Fruit fly (Drosophila melanogaster) whole organism, embryonic: Measurements from ENCODE around the gene gcm.
A peak's percentile ranks its signal among the peaks of the same experiment; 100 is the strongest.

Experiments
- Antp ChIP-seq: fragments of 200-800 bp; sonication (Bioruptor generic); optimal IDR thresholded peaks from 3 replicates; lab custom pipeline; 2016; ENCODE audit warnings: missing biosample characterization, missing genetic modification characterization
- Awh ChIP-seq: fragments of 200-800 bp; sonication (Bioruptor generic); IDR thresholded peaks from 2 replicates; pipeline ENCODE4, ENCODE4 v1.3.6; 2022; ENCODE audit warnings: missing biosample characterization, missing genetic modification characterization
- Blimp-1 ChIP-seq: fragments of 200-800 bp; sonication (Bioruptor generic); optimal IDR thresholded peaks from 3 replicates; lab custom pipeline; 2018; ENCODE audit warnings: missing biosample characterization, missing genetic modification characterization, mild to moderate bottlenecking, moderate library complexity, missing genetic modification reagents
- CG10366 ChIP-seq: fragments of 200-800 bp; sonication (Bioruptor generic); IDR thresholded peaks from 2 replicates; pipeline ENCODE4 v1.3.6; 2022; ENCODE audit warnings: missing biosample characterization, missing genetic modification characterization
- CG10543 ChIP-seq: fragments of 200-800 bp; sonication (Bioruptor generic); optimal IDR thresholded peaks from 3 replicates; lab custom pipeline; 2017; ENCODE audit warnings: missing biosample characterization, mild to moderate bottlenecking, missing genetic modification characterization, moderate library complexity
- CG11398 ChIP-seq: fragments of 200-800 bp; sonication (Bioruptor generic); optimal IDR thresholded peaks from 2 replicates; lab custom pipeline; 2016; ENCODE audit warnings: missing biosample characterization, missing genetic modification characterization
- CG12659 ChIP-seq: fragments of 200-800 bp; sonication (Bioruptor generic); optimal IDR thresholded peaks from 3 replicates; lab custom pipeline; 2017; ENCODE audit warnings: mild to moderate bottlenecking, missing biosample characterization, missing genetic modification reagents, missing genetic modification characterization
- CG15073 ChIP-seq: fragments of 200-800 bp; sonication (Bioruptor generic); optimal IDR thresholded peaks from 2 replicates; lab custom pipeline; 2016; ENCODE audit warnings: missing biosample characterization, missing genetic modification characterization
- CG15696 ChIP-seq: fragments of 200-800 bp; sonication (Bioruptor generic); optimal IDR thresholded peaks from 2 replicates; lab custom pipeline; 2019; ENCODE audit warnings: missing biosample characterization, mild to moderate bottlenecking, missing genetic modification characterization, moderate library complexity
- CG16815 ChIP-seq: fragments of 200-800 bp; sonication (Bioruptor generic); optimal IDR thresholded peaks from 3 replicates; lab custom pipeline; 2017; ENCODE audit warnings: missing biosample characterization, mild to moderate bottlenecking, missing genetic modification characterization
- CG18011 ChIP-seq: fragments of 200-800 bp; sonication (Bioruptor generic); optimal IDR thresholded peaks from 2 replicates; lab custom pipeline; 2017; ENCODE audit warnings: missing biosample characterization, missing genetic modification characterization, mild to moderate bottlenecking, moderate library complexity, missing genotype
- CG2202 ChIP-seq: fragments of 200-800 bp; sonication (Bioruptor generic); optimal IDR thresholded peaks from 2 replicates; lab custom pipeline; 2018; ENCODE audit warnings: missing biosample characterization, mild to moderate bottlenecking, missing genetic modification characterization
- CG4404 ChIP-seq: fragments of 200-800 bp; sonication (Bioruptor generic); IDR thresholded peaks from 2 replicates; pipeline ENCODE4 v1.3.6; 2022; ENCODE audit warnings: missing biosample characterization, missing genetic modification characterization
- CG7556 ChIP-seq: fragments of 200-800 bp; sonication (Bioruptor generic); optimal IDR thresholded peaks from 2 replicates; lab custom pipeline; 2017; ENCODE audit warnings: missing biosample characterization, mild to moderate bottlenecking, missing genetic modification characterization
- CG7987 ChIP-seq: fragments of 200-800 bp; sonication (Bioruptor generic); optimal IDR thresholded peaks from 2 replicates; lab custom pipeline; 2018; ENCODE audit warnings: missing biosample characterization, mild to moderate bottlenecking, missing genetic modification characterization, moderate library complexity
- CG8944 ChIP-seq: fragments of 200-800 bp; sonication (Bioruptor generic); optimal IDR thresholded peaks from 3 replicates; lab custom pipeline; 2016; ENCODE audit warnings: missing biosample characterization, missing genetic modification characterization
- CG9215 ChIP-seq: fragments of 200-800 bp; sonication (Bioruptor generic); IDR thresholded peaks from 2 replicates; pipeline ENCODE4 v1.3.6; 2022; ENCODE audit warnings: missing biosample characterization, missing genetic modification characterization
- Gug ChIP-seq: fragments of 200-800 bp; sonication (Bioruptor generic); IDR thresholded peaks from 4 replicates; pipeline ENCODE4 v1.3.6; 2022; ENCODE audit warnings: missing biosample characterization, missing genetic modification characterization
- H2.0 ChIP-seq: fragments of 200-800 bp; sonication (Bioruptor generic); IDR thresholded peaks from 2 replicates; pipeline ENCODE4 v1.3.6; 2022; ENCODE audit warnings: missing biosample characterization, missing genetic modification characterization
- Hr3 ChIP-seq: fragments of 200-800 bp; sonication (Bioruptor generic); optimal IDR thresholded peaks from 3 replicates; lab custom pipeline; 2016; ENCODE audit warnings: missing biosample characterization, missing genetic modification characterization
- Hsf ChIP-seq: fragments of 200-800 bp; sonication (Bioruptor generic); optimal IDR thresholded peaks from 3 replicates; lab custom pipeline; 2016; ENCODE audit warnings: missing biosample characterization, missing genetic modification characterization
- MTF-1 ChIP-seq: fragments of 200-800 bp; sonication (Bioruptor generic); optimal IDR thresholded peaks from 2 replicates; lab custom pipeline; 2018; ENCODE audit warnings: missing biosample characterization, mild to moderate bottlenecking, missing genetic modification characterization, borderline replicate concordance
- Nf-YA ChIP-seq: fragments of 200-800 bp; sonication (Bioruptor generic); IDR thresholded peaks from 2 replicates; pipeline ENCODE4 v1.3.6; 2022; ENCODE audit warnings: missing biosample characterization, missing genetic modification characterization
- Nf-YC ChIP-seq: fragments of 200-800 bp; optimal IDR thresholded peaks from 3 replicates; lab custom pipeline; 2019; ENCODE audit warnings: missing biosample characterization, mild to moderate bottlenecking, missing genetic modification characterization, moderate library complexity
- Oaz ChIP-seq: fragments of 200-800 bp; sonication (Bioruptor generic); IDR thresholded peaks from 2 replicates; pipeline ENCODE4 v1.3.6; 2022; ENCODE audit warnings: missing biosample characterization, missing genetic modification characterization
- Rfx ChIP-seq: fragments of 200-800 bp; sonication (Bioruptor generic); IDR thresholded peaks from 2 replicates; pipeline ENCODE4 v1.3.6; 2022; ENCODE audit warnings: missing biosample characterization, missing genetic modification characterization
- Usf ChIP-seq: fragments of 200-800 bp; sonication (Bioruptor generic); optimal IDR thresholded peaks from 2 replicates; lab custom pipeline; 2017; ENCODE audit warnings: missing genotype, missing biosample characterization, missing genetic modification characterization
- Xbp1 ChIP-seq: fragments of 200-800 bp; sonication (Bioruptor generic); optimal IDR thresholded peaks from 3 replicates; lab custom pipeline; 2016; ENCODE audit warnings: missing biosample characterization, mild to moderate bottlenecking, missing genetic modification characterization
- ap ChIP-seq: fragments of 200-800 bp; sonication (Bioruptor generic); IDR thresholded peaks from 2 replicates; pipeline ENCODE4 v1.3.6; 2022; ENCODE audit warnings: missing biosample characterization, missing genetic modification characterization
- cg ChIP-seq: fragments of 200-800 bp; sonication (Bioruptor generic); optimal IDR thresholded peaks from 3 replicates; lab custom pipeline; 2019; ENCODE audit warnings: missing biosample characterization, mild to moderate bottlenecking, missing genetic modification characterization, moderate library complexity
- ci ChIP-seq: fragments of 200-800 bp; sonication (Bioruptor generic); IDR thresholded peaks from 3 replicates; pipeline ENCODE4 v1.3.6; 2022; ENCODE audit warnings: missing biosample characterization, missing genetic modification characterization
- da ChIP-seq: fragments of 200-800 bp; sonication (Bioruptor generic); optimal IDR thresholded peaks from 2 replicates; lab custom pipeline; 2016; ENCODE audit warnings: missing biosample characterization, missing genetic modification characterization
- dmrt11E ChIP-seq: fragments of 200-800 bp; sonication (Bioruptor generic); optimal IDR thresholded peaks from 3 replicates; lab custom pipeline; 2018; ENCODE audit warnings: missing biosample characterization, mild to moderate bottlenecking, missing genetic modification characterization, moderate library complexity
- ewg ChIP-seq: fragments of 200-800 bp; sonication (Bioruptor generic); optimal IDR thresholded peaks from 3 replicates; lab custom pipeline; 2017; ENCODE audit warnings: mild to moderate bottlenecking, missing biosample characterization, missing genetic modification reagents, missing genetic modification characterization
- gcm ChIP-seq: fragments of 200-800 bp; sonication (Bioruptor generic); optimal IDR thresholded peaks from 2 replicates; lab custom pipeline; 2019; ENCODE audit warnings: missing biosample characterization, mild to moderate bottlenecking, missing genetic modification characterization, moderate library complexity
- gem ChIP-seq: fragments of 200-800 bp; sonication (Bioruptor generic); optimal IDR thresholded peaks from 2 replicates; lab custom pipeline; 2019; ENCODE audit warnings: missing biosample characterization, mild to moderate bottlenecking, missing genetic modification characterization, moderate library complexity
- hbn ChIP-seq: fragments of 200-800 bp; sonication (Bioruptor generic); IDR thresholded peaks from 2 replicates; pipeline ENCODE4 v1.3.6; 2022; ENCODE audit warnings: missing biosample characterization, missing genetic modification characterization; ENCODE audit not compliant: partially characterized antibody
- insv ChIP-seq, 2 experiments: fragments of 200-800 bp; sonication (Bioruptor generic); optimal IDR thresholded peaks; 3 replicates each; lab custom pipeline; 2016 to 2018; ENCODE audit warnings: missing biosample characterization in 2 of 2, missing genetic modification characterization in 2 of 2
- jing ChIP-seq: fragments of 200-800 bp; sonication (Bioruptor generic); optimal IDR thresholded peaks from 2 replicates; lab custom pipeline; 2018; ENCODE audit warnings: missing biosample characterization, mild to moderate bottlenecking, missing genetic modification characterization
- kni ChIP-seq: fragments of 200-800 bp; sonication (Bioruptor generic); optimal IDR thresholded peaks from 3 replicates; lab custom pipeline; 2017; ENCODE audit warnings: mild to moderate bottlenecking, missing biosample characterization, missing genetic modification reagents, missing genetic modification characterization
- lola ChIP-seq, 3 experiments: fragments of >200 bp in 2 of 3; fragments of 200-800 bp in 1 of 3; sonication (Bioruptor generic) in 1 of 3; optimal IDR thresholded peaks; 2 replicates each; lab custom pipeline; 2017 to 2019; ENCODE audit warnings: missing biosample characterization in 3 of 3, missing genetic modification characterization in 3 of 3, mild to moderate bottlenecking in 1 of 3, moderate library complexity in 1 of 3
- oc ChIP-seq: fragments of 200-800 bp; sonication (Bioruptor generic); optimal IDR thresholded peaks from 2 replicates; lab custom pipeline; 2018; ENCODE audit warnings: missing biosample characterization, mild to moderate bottlenecking, missing genetic modification characterization, moderate library complexity
- pho ChIP-seq: fragments of 200-800 bp; sonication (Bioruptor generic); optimal IDR thresholded peaks from 2 replicates; lab custom pipeline; 2016; ENCODE audit warnings: missing biosample characterization, missing genetic modification characterization
- pros ChIP-seq: fragments of 200-800 bp; sonication (Bioruptor generic); optimal IDR thresholded peaks from 3 replicates; lab custom pipeline; 2019; ENCODE audit warnings: missing biosample characterization, mild to moderate bottlenecking, missing genetic modification characterization, moderate library complexity
- sens ChIP-seq: fragments of 200-800 bp; sonication (Bioruptor generic); peaks from one replicate; lab custom pipeline; 2016; ENCODE audit warnings: missing biosample characterization, missing genetic modification characterization
- sug ChIP-seq: fragments of 200-800 bp; optimal IDR thresholded peaks from 2 replicates; lab custom pipeline; 2019; ENCODE audit warnings: missing biosample characterization, mild to moderate bottlenecking, missing genetic modification characterization, moderate library complexity
- tx ChIP-seq: fragments of 200-800 bp; sonication (Bioruptor generic); optimal IDR thresholded peaks from 2 replicates; lab custom pipeline; 2016; ENCODE audit warnings: missing biosample characterization, missing genetic modification characterization
- unc-4 ChIP-seq: fragments of 200-800 bp; sonication (Bioruptor generic); IDR thresholded peaks from 2 replicates; pipeline ENCODE4 v1.3.6; 2022; ENCODE audit warnings: missing biosample characterization, missing genetic modification characterization; ENCODE audit not compliant: partially characterized antibody
- unpg ChIP-seq: fragments of 200-800 bp; sonication (Bioruptor generic); optimal IDR thresholded peaks from 3 replicates; lab custom pipeline; 2018; ENCODE audit warnings: missing biosample characterization, mild to moderate bottlenecking, missing genetic modification characterization, moderate library complexity
- wor ChIP-seq: fragments of 200-800 bp; sonication (Bioruptor generic); IDR thresholded peaks from 2 replicates; pipeline ENCODE4 v1.3.6; 2022; ENCODE audit warnings: missing biosample characterization, missing genetic modification characterization
- zen ChIP-seq: fragments of 200-800 bp; sonication (Bioruptor generic); optimal IDR thresholded peaks from 3 replicates; lab custom pipeline; 2018; ENCODE audit warnings: missing biosample characterization, mild to moderate bottlenecking, missing genetic modification characterization, moderate library complexity

Gene gcm

dm6 chr2L:9581582-9581981 is at the start of gene gcm (continued):
- TF ChIP-seq unpg (GFP tag; lab: Kevin White, UChicago) (no peak), jing (GFP tag; lab: Kevin White, UChicago) (peak; percentile 62), unc-4 (no peak), CG15696 (tag; lab: Kevin White, UChicago) (no peak), zen (tag; lab: Kevin White, UChicago) (no peak), gcm (peak; percentile 83), Oaz (GFP tag; lab: Robert Waterston, UW) (no peak), CG15073 (GFP tag; lab: Kevin White, UChicago) (no peak), CG18011 (GFP tag; lab: Kevin White, UChicago) (no peak), Rfx (GFP tag; lab: Robert Waterston, UW) (no peak), ap (GFP tag; lab: Robert Waterston, UW) (no peak), CG2202 (tag; lab: Kevin White, UChicago) (no peak), wor (no peak), CG7556 (GFP tag; lab: Kevin White, UChicago) (no peak), CG8944 (no peak), pho (GFP tag; lab: Kevin White, UChicago) (no peak), CG11398 (GFP tag; lab: Kevin White, UChicago) (no peak), CG16815 (GFP tag; lab: Kevin White, UChicago) (no peak), CG9215 (no peak), da (GFP tag; lab: Kevin White, UChicago) (no peak), Blimp-1 (GFP tag; lab: Kevin White, UChicago) (no peak), CG10543 (no peak), sens (GFP tag; lab: Kevin White, UChicago) (peak; percentile 48), hbn (no peak), Hsf (no peak), ci (no peak), Antp (no peak), Hr3 (GFP tag; lab: Kevin White, UChicago) (no peak), CG10366 (no peak), Xbp1 (GFP tag; lab: Kevin White, UChicago) (no peak), gem (tag; lab: Kevin White, UChicago) (no peak), sug (tag; lab: Kevin White, UChicago) (no peak), tx (GFP tag; lab: Kevin White, UChicago) (no peak), ewg (GFP tag; lab: Kevin White, UChicago) (peak; percentile 81), cg (GFP tag; lab: Kevin White, UChicago) (peak; percentile 78), Nf-YA (GFP tag; lab: Robert Waterston, UW) (peak; percentile 58; the same call in 1 of the 2 replicates), Nf-YC (peak; percentile 98), MTF-1 (no peak), kni (GFP tag; lab: Kevin White, UChicago) (peak; percentile 28), CG12659 (no peak), dmrt11E (tag; lab: Kevin White, UChicago) (no peak), pros (GFP tag; lab: Kevin White, UChicago) (peak; percentile 0), Usf (GFP tag; lab: Kevin White, UChicago) (no peak), CG4404 (no peak), lola (GFP tag; optimal IDR thresholded peaks at IDR 0.05; lab: Kevin White, UChicago) (no peak), insv (GFP tag; optimal IDR thresholded peaks at IDR 0.05; lab: Kevin White, UChicago) (peak in 1 of 2 experiments; percentile 55), Gug (GFP tag; lab: Robert Waterston, UW) (no peak), H2.0 (GFP tag; lab: Robert Waterston, UW) (no peak), Awh (GFP tag; lab: Robert Waterston, UW) (no peak), oc (peak; percentile 54), CG7987 (no peak)
